Worm (Caenorhabditis elegans) whole organism, young adult: Measurements from ENCODE around the gene F41E6.8.
A peak's percentile ranks its signal among the peaks of the same experiment; 100 is the strongest.

Experiments used
- B0019.2 ChIP-seq: fragments of 200-800 bp; sonication (Bioruptor generic); conservative IDR thresholded peaks from 2 replicates; pipeline ENCODE4 v1.3.6; 2022; ENCODE audit warnings: missing genetic modification reagents, missing genetic modification characterization, missing compliant biosample characterization
- F49E8.2 ChIP-seq: sonication (generic microtip); optimal IDR thresholded peaks from 3 replicates; lab custom pipeline; 2017; ENCODE audit warnings: missing genetic modification characterization, mild to moderate bottlenecking, missing compliant biosample characterization, antibody characterized with exemption, moderate library complexity; ENCODE audit not compliant: insufficient read depth
- F55B11.4 ChIP-seq: sonication (generic microtip); optimal IDR thresholded peaks from 2 replicates; lab custom pipeline; 2016; ENCODE audit warnings: missing compliant biosample characterization, missing genetic modification characterization, borderline replicate concordance; ENCODE audit not compliant: insufficient read depth
- T26A5.8 ChIP-seq: sonication (generic microtip); optimal IDR thresholded peaks from 2 replicates; lab custom pipeline; 2016; ENCODE audit warnings: missing genetic modification characterization, missing compliant biosample characterization
- Y79H2A.3 ChIP-seq: fragments of 200-800 bp; sonication (Bioruptor generic); conservative IDR thresholded peaks from 2 replicates; pipeline ENCODE4 v1.3.6; 2022; ENCODE audit warnings: missing genetic modification reagents, missing genetic modification characterization, missing compliant biosample characterization
- aptf-2 ChIP-seq: fragments of 200-800 bp; sonication (Bioruptor generic); conservative IDR thresholded peaks from 2 replicates; pipeline ENCODE4 v1.3.6; 2022; ENCODE audit warnings: missing genetic modification reagents, missing genetic modification characterization, missing compliant biosample characterization
- atf-7 ChIP-seq: sonication (generic microtip); optimal IDR thresholded peaks from 2 replicates; lab custom pipeline; 2017; ENCODE audit warnings: mild to moderate bottlenecking, missing genetic modification characterization, missing compliant biosample characterization
- athp-1 ChIP-seq: sonication (generic microtip); optimal IDR thresholded peaks from 2 replicates; lab custom pipeline; 2017; ENCODE audit warnings: mild to moderate bottlenecking, missing genetic modification characterization, missing compliant biosample characterization
- attf-5 ChIP-seq: fragments of 200-800 bp; sonication (Bioruptor generic); optimal IDR thresholded peaks from 2 replicates; lab custom pipeline; 2018; ENCODE audit warnings: mild to moderate bottlenecking, missing genetic modification characterization, missing compliant biosample characterization
- attf-6 ChIP-seq: fragments of 200-800 bp; sonication (Bioruptor generic); IDR thresholded peaks from 2 replicates; pipeline ENCODE4 v1.3.6; 2022; ENCODE audit warnings: missing genetic modification reagents, missing genetic modification characterization, missing compliant biosample characterization
- bed-2 ChIP-seq: fragments of 200-800 bp; sonication (Bioruptor generic); IDR thresholded peaks from 2 replicates; pipeline ENCODE4 v1.3.6; 2022; ENCODE audit warnings: missing genetic modification reagents, missing genetic modification characterization, missing compliant biosample characterization
- cebp-2 ChIP-seq: fragments of 200-800 bp; sonication (Bioruptor generic); IDR thresholded peaks from 2 replicates; pipeline ENCODE4 v1.3.6; 2022; ENCODE audit warnings: missing genetic modification characterization, missing compliant biosample characterization
- ceh-27 ChIP-seq: fragments of 200-800 bp; sonication (Bioruptor generic); optimal IDR thresholded peaks from 2 replicates; lab custom pipeline; 2018; ENCODE audit warnings: mild to moderate bottlenecking, missing genetic modification characterization, moderate library complexity, missing compliant biosample characterization
- ceh-79 ChIP-seq: sonication (generic microtip); optimal IDR thresholded peaks from 2 replicates; lab custom pipeline; 2017; ENCODE audit warnings: mild to moderate bottlenecking, missing genetic modification characterization, missing compliant biosample characterization
- chd-7 ChIP-seq: sonication (generic microtip); optimal IDR thresholded peaks from 2 replicates; lab custom pipeline; 2016; ENCODE audit warnings: mild to moderate bottlenecking, missing genetic modification characterization, moderate library complexity, missing compliant biosample characterization
- egl-18 ChIP-seq: fragments of 200-800 bp; sonication (Bioruptor generic); IDR thresholded peaks from 2 replicates; pipeline ENCODE4 v1.3.6; 2022; ENCODE audit warnings: missing genetic modification reagents, missing genetic modification characterization, missing compliant biosample characterization
- egrh-3 ChIP-seq: fragments of 200-800 bp; sonication (Bioruptor generic); IDR thresholded peaks from 2 replicates; pipeline ENCODE4 v1.3.6; 2022; ENCODE audit warnings: missing genetic modification reagents, missing genetic modification characterization, missing compliant biosample characterization
- ets-4 ChIP-seq: fragments of 200-800 bp; sonication (Bioruptor generic); optimal IDR thresholded peaks from 2 replicates; lab custom pipeline; 2018; ENCODE audit warnings: mild to moderate bottlenecking, missing genetic modification characterization, missing compliant biosample characterization
- fkh-3 ChIP-seq: sonication (generic microtip); optimal IDR thresholded peaks from 2 replicates; lab custom pipeline; 2016; ENCODE audit warnings: mild to moderate bottlenecking, missing genetic modification characterization, missing compliant biosample characterization
- him-1 ChIP-seq: sonication (generic microtip); optimal IDR thresholded peaks from 2 replicates; lab custom pipeline; 2016; ENCODE audit warnings: missing genotype, missing genetic modification reagents, missing genetic modification characterization, missing compliant biosample characterization
- hlh-26 ChIP-seq: fragments of 200-800 bp; sonication (Bioruptor generic); conservative IDR thresholded peaks from 2 replicates; pipeline ENCODE4 v1.3.6; 2022; ENCODE audit warnings: missing genetic modification reagents, missing genetic modification characterization, missing compliant biosample characterization
- hrde-1 ChIP-seq: sonication (generic microtip); optimal IDR thresholded peaks from 2 replicates; lab custom pipeline; 2016; ENCODE audit warnings: missing genetic modification characterization, mild to moderate bottlenecking, missing compliant biosample characterization, moderate library complexity, missing genotype, missing genetic modification reagents, borderline replicate concordance
- lin-26 ChIP-seq: fragments of 200-800 bp; sonication (Bioruptor generic); IDR thresholded peaks from 2 replicates; pipeline ENCODE4 v1.3.6; 2022; ENCODE audit warnings: missing genetic modification reagents, missing genetic modification characterization, missing compliant biosample characterization
- mcd-1 ChIP-seq: fragments of 200-800 bp; sonication (Bioruptor generic); IDR thresholded peaks from 2 replicates; pipeline ENCODE4 v1.3.6; 2022; ENCODE audit warnings: missing genetic modification reagents, missing genetic modification characterization, missing compliant biosample characterization
- mes-4 ChIP-seq: sonication (generic microtip); optimal IDR thresholded peaks from 2 replicates; lab custom pipeline; 2016; ENCODE audit warnings: missing genotype, missing genetic modification characterization, missing compliant biosample characterization
- nhr-80 ChIP-seq: sonication (generic microtip); optimal IDR thresholded peaks from 2 replicates; lab custom pipeline; 2016; ENCODE audit warnings: missing genetic modification characterization, missing compliant biosample characterization
- nhr-90 ChIP-seq: sonication (generic microtip); optimal IDR thresholded peaks from 2 replicates; lab custom pipeline; 2016; ENCODE audit warnings: missing genotype, mild to moderate bottlenecking, missing genetic modification characterization, missing compliant biosample characterization
- sdz-38 ChIP-seq: sonication (generic microtip); optimal IDR thresholded peaks from 2 replicates; lab custom pipeline; 2016; ENCODE audit warnings: missing genotype, missing genetic modification characterization, missing compliant biosample characterization
- snpc-4 ChIP-seq, 5 experiments: fragments of 150-350 bp in 1 of 5; sonication (generic microtip) in 4 of 5; optimal IDR thresholded peaks; 2 replicates each; lab custom pipeline; 2014 to 2018; ENCODE audit warnings: missing genetic modification characterization in 5 of 5, missing biosample characterization in 3 of 5, antibody characterized with exemption in 2 of 5, mild to moderate bottlenecking in 2 of 5, missing compliant biosample characterization in 2 of 5, missing genotype in 2 of 5, moderate library complexity in 2 of 5, missing genetic modification reagents in 1 of 5
- tlf-1 ChIP-seq: fragments of 200-800 bp; sonication (Bioruptor generic); optimal IDR thresholded peaks from 2 replicates; lab custom pipeline; 2018; ENCODE audit warnings: mild to moderate bottlenecking, missing genetic modification characterization, missing compliant biosample characterization
- ztf-25 ChIP-seq: fragments of 200-800 bp; sonication (Bioruptor generic); IDR thresholded peaks from 2 replicates; pipeline ENCODE4 v1.3.6; 2022; ENCODE audit warnings: missing genetic modification reagents, missing genetic modification characterization, missing compliant biosample characterization

F41E6.8 gene

ce11 chrV:8592691-8593307 lies 8.5 kb downstream of the F41E6.8 start:
- TF ChIP-seq mes-4, result no peak
- no peak for TF ChIP-seq lin-26 (GFP tag; lab: Robert Waterston, UW)
- TF ChIP-seq, all 124 proteins: peak for 0

ce11 chrV:8588079-8588478 lies 13.2 kb downstream of the F41E6.8 start, which contains the start of gene C10B5.3:
C10B5.3 (minus strand) TSS chrV:8588179.
- TF ChIP-seq mcd-1, result no peak
- no peak for TF ChIP-seq sdz-38 (tag; lab: Kevin White, UChicago)
- TF ChIP-seq B0019.2 (GFP tag; lab: Robert Waterston, UW), result no peak
- no peak for TF ChIP-seq T26A5.8 (tag; lab: Kevin White, UChicago)
- TF ChIP-seq ztf-25 (GFP tag; lab: Robert Waterston, UW), result no peak
- TF ChIP-seq ets-4 (GFP tag; lab: Kevin White, UChicago), result no peak

ce11 chrV:8586920-8587319 lies 14.4 kb downstream of the F41E6.8 start:
- no peak for TF ChIP-seq snpc-4 (GFP tag; optimal IDR thresholded peaks at IDR 0.05; lab: Kevin White, UChicago)
- TF ChIP-seq snpc-4 (tag; optimal IDR thresholded peaks at IDR 0.05; lab: Kevin White, UChicago), result peak in 1 of 4 experiments; percentile 46
- no peak for TF ChIP-seq T26A5.8 (tag; lab: Kevin White, UChicago)
- TF ChIP-seq nhr-80, result peak; percentile 56

ce11 chrV:8586472-8586871 lies 14.8 kb downstream of the F41E6.8 start:
- TF ChIP-seq cebp-2 (GFP tag; lab: Robert Waterston, UW) (no peak), egrh-3 (GFP tag; lab: Robert Waterston, UW) (no peak), ceh-27 (GFP tag; lab: Kevin White, UChicago) (no peak), chd-7 (tag; lab: Kevin White, UChicago) (no peak), atf-7 (no peak), attf-6 (GFP tag; lab: Robert Waterston, UW) (no peak), tlf-1 (GFP tag; lab: Kevin White, UChicago) (no peak), attf-5 (GFP tag; lab: Kevin White, UChicago) (no peak), nhr-90 (tag; lab: Kevin White, UChicago) (no peak), egl-18 (no peak), aptf-2 (GFP tag; lab: Robert Waterston, UW) (no peak), fkh-3 (tag; lab: Kevin White, UChicago) (no peak), ceh-79 (tag; lab: Kevin White, UChicago) (no peak), Y79H2A.3 (GFP tag; lab: Robert Waterston, UW) (no peak), hrde-1 (tag; lab: Kevin White, UChicago) (no peak)

- TF ChIP-seq ceh-27 (GFP tag; lab: Kevin White, UChicago) (no peak), him-1 (tag; lab: Kevin White, UChicago) (no peak), bed-2 (GFP tag; lab: Robert Waterston, UW) (no peak), sdz-38 (tag; lab: Kevin White, UChicago) (no peak), athp-1 (no peak), F55B11.4 (tag; lab: Kevin White, UChicago) (no peak), chd-7 (tag; lab: Kevin White, UChicago) (no peak), F49E8.2 (tag; lab: Kevin White, UChicago) (no peak), hlh-26 (GFP tag; lab: Robert Waterston, UW) (no peak)
- TF ChIP-seq, all 124 proteins: peak for 0
Measured at ce11 chrV:8580961-8581360, 20.4 kb downstream of the F41E6.8 start, which contains the start of gene C10B5.1. C10B5.1 (plus strand) TSS chrV:8581261.
